Fruit fly (Drosophila melanogaster) whole organism, embryonic: ENCODE results near the gene Rbp4.
A peak's percentile ranks its signal among the peaks of the same experiment; 100 is the strongest.

Source experiments
- Atf3 ChIP-seq: fragments of 200-800 bp; sonication (Bioruptor generic); optimal IDR thresholded peaks from 3 replicates; lab custom pipeline; 2016; ENCODE audit warnings: missing biosample characterization, missing genetic modification characterization
- Atf6 ChIP-seq: fragments of 200-800 bp; sonication (Bioruptor generic); IDR thresholded peaks from 2 replicates; pipeline ENCODE4 v1.3.6; 2022; ENCODE audit warnings: missing biosample characterization, missing genetic modification characterization
- Awh ChIP-seq: fragments of 200-800 bp; sonication (Bioruptor generic); IDR thresholded peaks from 2 replicates; pipeline ENCODE4, ENCODE4 v1.3.6; 2022; ENCODE audit warnings: missing biosample characterization, missing genetic modification characterization
- Bteb2 ChIP-seq: fragments of 200-800 bp; sonication (Bioruptor generic); optimal IDR thresholded peaks from 2 replicates; lab custom pipeline; 2016; ENCODE audit warnings: missing biosample characterization, missing genetic modification characterization
- CG11398 ChIP-seq: fragments of 200-800 bp; sonication (Bioruptor generic); optimal IDR thresholded peaks from 2 replicates; lab custom pipeline; 2016; ENCODE audit warnings: missing biosample characterization, missing genetic modification characterization
- CG11723 ChIP-seq: fragments of 200-800 bp; sonication (Bioruptor generic); optimal IDR thresholded peaks from 2 replicates; lab custom pipeline; 2017; ENCODE audit warnings: missing biosample characterization, mild to moderate bottlenecking, missing genetic modification characterization
- CG12299 ChIP-seq: fragments of 200-800 bp; sonication (Bioruptor generic); optimal IDR thresholded peaks from 2 replicates; lab custom pipeline; 2018; ENCODE audit warnings: missing biosample characterization, mild to moderate bottlenecking, missing genetic modification characterization
- CG13624 ChIP-seq: fragments of 200-800 bp; sonication (Bioruptor generic); optimal IDR thresholded peaks from 2 replicates; lab custom pipeline; 2016; ENCODE audit warnings: missing biosample characterization, missing genetic modification characterization
- CG14050 ChIP-seq: fragments of 200-800 bp; sonication (Bioruptor generic); IDR thresholded peaks from 3 replicates; pipeline ENCODE4 v1.3.6; 2022; ENCODE audit warnings: missing biosample characterization, missing genetic modification characterization
- CG1529 ChIP-seq: fragments of 200-800 bp; sonication (Bioruptor generic); optimal IDR thresholded peaks from 3 replicates; lab custom pipeline; 2018; ENCODE audit warnings: missing biosample characterization, missing genetic modification characterization
- CG16815 ChIP-seq: fragments of 200-800 bp; sonication (Bioruptor generic); optimal IDR thresholded peaks from 3 replicates; lab custom pipeline; 2017; ENCODE audit warnings: missing biosample characterization, mild to moderate bottlenecking, missing genetic modification characterization
- CG17612 ChIP-seq: fragments of 200-800 bp; sonication (Bioruptor generic); IDR thresholded peaks from 2 replicates; pipeline ENCODE4 v1.3.6; 2022; ENCODE audit warnings: missing biosample characterization, missing genetic modification characterization
- CG2712 ChIP-seq: fragments of 200-800 bp; optimal IDR thresholded peaks from 3 replicates; lab custom pipeline; 2019; ENCODE audit warnings: missing biosample characterization, mild to moderate bottlenecking, missing genetic modification characterization, moderate library complexity
- CG30020 ChIP-seq: fragments of 200-800 bp; optimal IDR thresholded peaks from 2 replicates; lab custom pipeline; 2019; ENCODE audit warnings: missing biosample characterization, mild to moderate bottlenecking, missing genetic modification characterization, moderate library complexity
- CG31441 ChIP-seq: fragments of 200-800 bp; sonication (Bioruptor generic); IDR thresholded peaks from 2 replicates; pipeline ENCODE4 v1.3.6; 2022; ENCODE audit warnings: missing biosample characterization, missing genetic modification characterization
- CG34376 ChIP-seq: fragments of 200-800 bp; sonication (Bioruptor generic); optimal IDR thresholded peaks from 2 replicates; lab custom pipeline; 2018; ENCODE audit warnings: missing biosample characterization, mild to moderate bottlenecking, missing genetic modification characterization
- CG4360 ChIP-seq: fragments of 200-800 bp; sonication (Bioruptor generic); IDR thresholded peaks from 2 replicates; pipeline ENCODE4 v1.3.6; 2022; ENCODE audit warnings: missing biosample characterization, missing genetic modification characterization
- CG4617 ChIP-seq: fragments of 200-800 bp; sonication (Bioruptor generic); optimal IDR thresholded peaks from 3 replicates; lab custom pipeline; 2016; ENCODE audit warnings: missing biosample characterization, missing genetic modification characterization, borderline replicate concordance
- CG6689 ChIP-seq: fragments of 200-800 bp; sonication (Bioruptor generic); IDR thresholded peaks from 2 replicates; pipeline ENCODE4 v1.3.6; 2022; ENCODE audit warnings: missing biosample characterization, missing genetic modification characterization
- CG6791 ChIP-seq: fragments of 200-800 bp; sonication (Bioruptor generic); IDR thresholded peaks from 3 replicates; pipeline ENCODE4 v1.3.6; 2022; ENCODE audit warnings: missing biosample characterization, missing genetic modification characterization; ENCODE audit not compliant: partially characterized antibody
- CG7357 ChIP-seq: fragments of 200-800 bp; sonication (Bioruptor generic); IDR thresholded peaks from 3 replicates; pipeline ENCODE4 v1.3.6; 2022; ENCODE audit warnings: missing biosample characterization, missing genetic modification characterization
- CG7372 ChIP-seq: fragments of 200-800 bp; sonication (Bioruptor generic); IDR thresholded peaks from 2 replicates; pipeline ENCODE4 v1.3.6; 2022; ENCODE audit warnings: missing biosample characterization, missing genetic modification characterization
- CG7928 ChIP-seq: fragments of 200-800 bp; sonication (Bioruptor generic); optimal IDR thresholded peaks from 2 replicates; lab custom pipeline; 2017; ENCODE audit warnings: missing biosample characterization, mild to moderate bottlenecking, missing genetic modification characterization
- CG8290 ChIP-seq, 3 experiments: fragments of 200-800 bp; sonication (Bioruptor generic); optimal IDR thresholded peaks; 2 replicates each; lab custom pipeline; 2016 to 2019; ENCODE audit warnings: missing biosample characterization in 3 of 3, missing genetic modification characterization in 3 of 3, mild to moderate bottlenecking in 2 of 3, moderate library complexity in 1 of 3
- CG8388 ChIP-seq: fragments of 200-800 bp; sonication (Bioruptor generic); optimal IDR thresholded peaks from 2 replicates; lab custom pipeline; 2019; ENCODE audit warnings: missing biosample characterization, mild to moderate bottlenecking, missing genetic modification characterization, moderate library complexity
- CG8924 ChIP-seq: fragments of 200-800 bp; optimal IDR thresholded peaks from 3 replicates; lab custom pipeline; 2019; ENCODE audit warnings: missing biosample characterization, mild to moderate bottlenecking, missing genetic modification characterization, moderate library complexity
- CG9215 ChIP-seq: fragments of 200-800 bp; sonication (Bioruptor generic); IDR thresholded peaks from 2 replicates; pipeline ENCODE4 v1.3.6; 2022; ENCODE audit warnings: missing biosample characterization, missing genetic modification characterization
- CG9817 ChIP-seq: fragments of 200-800 bp; sonication (Bioruptor generic); optimal IDR thresholded peaks from 2 replicates; lab custom pipeline; 2018; ENCODE audit warnings: missing biosample characterization, mild to moderate bottlenecking, missing genetic modification characterization, moderate library complexity
- CTCF ChIP-seq: fragments of 200-800 bp; sonication (Bioruptor generic); optimal IDR thresholded peaks from 2 replicates; lab custom pipeline; 2017; ENCODE audit warnings: missing biosample characterization, mild to moderate bottlenecking, missing genetic modification characterization, moderate library complexity
- Chrac-16 ChIP-seq: fragments of 200-800 bp; sonication (Bioruptor generic); optimal IDR thresholded peaks from 3 replicates; lab custom pipeline; 2016; ENCODE audit warnings: missing biosample characterization, missing genetic modification characterization
- H2.0 ChIP-seq: fragments of 200-800 bp; sonication (Bioruptor generic); IDR thresholded peaks from 2 replicates; pipeline ENCODE4 v1.3.6; 2022; ENCODE audit warnings: missing biosample characterization, missing genetic modification characterization
- Med ChIP-seq: fragments of 200-800 bp; sonication (Bioruptor generic); peaks from one replicate; lab custom pipeline; 2016; ENCODE audit warnings: missing biosample characterization, missing genetic modification characterization, mild to moderate bottlenecking, inconsistent platforms, moderate library complexity
- Optix ChIP-seq: fragments of 200-800 bp; sonication (Bioruptor generic); IDR thresholded peaks from 3 replicates; pipeline ENCODE4 v1.3.6; 2022; ENCODE audit warnings: missing biosample characterization, missing genetic modification characterization
- Poxn ChIP-seq: fragments of 200-800 bp; sonication (Bioruptor generic); IDR thresholded peaks from 2 replicates; pipeline ENCODE4 v1.3.6; 2022; ENCODE audit warnings: missing biosample characterization, missing genetic modification characterization
- Rx ChIP-seq: fragments of 200-800 bp; sonication (Bioruptor generic); IDR thresholded peaks from 2 replicates; pipeline ENCODE4 v1.3.6; 2022; ENCODE audit warnings: missing biosample characterization, missing genetic modification characterization
- Taf1 ChIP-seq: fragments of 200-800 bp; sonication (Bioruptor generic); IDR thresholded peaks from 2 replicates; pipeline ENCODE4 v1.3.6; 2022; ENCODE audit warnings: missing biosample characterization, missing genetic modification characterization
- Usf ChIP-seq: fragments of 200-800 bp; sonication (Bioruptor generic); optimal IDR thresholded peaks from 2 replicates; lab custom pipeline; 2017; ENCODE audit warnings: missing genotype, missing biosample characterization, missing genetic modification characterization
- chn ChIP-seq: fragments of 200-800 bp; sonication (Bioruptor generic); optimal IDR thresholded peaks from 2 replicates; lab custom pipeline; 2016; ENCODE audit warnings: missing biosample characterization, missing genetic modification characterization
- dpn ChIP-seq, 2 experiments: fragments of 200-800 bp; sonication (Bioruptor generic); optimal IDR thresholded peaks; 3 replicates each; lab custom pipeline; 2016; ENCODE audit warnings: missing biosample characterization in 2 of 2, missing genetic modification characterization in 2 of 2
- fru ChIP-seq: fragments of >200 bp; optimal IDR thresholded peaks from 2 replicates; lab custom pipeline; 2017
- her ChIP-seq: fragments of 200-800 bp; sonication (Bioruptor generic); optimal IDR thresholded peaks from 2 replicates; lab custom pipeline; 2016; ENCODE audit warnings: missing biosample characterization, missing genetic modification characterization
- lilli ChIP-seq: fragments of 200-800 bp; sonication (Bioruptor generic); optimal IDR thresholded peaks from 3 replicates; lab custom pipeline; 2016; ENCODE audit warnings: missing biosample characterization, missing genetic modification characterization
- mld ChIP-seq: fragments of 200-800 bp; sonication (Bioruptor generic); IDR thresholded peaks from 3 replicates; pipeline ENCODE4 v1.3.6; 2022; ENCODE audit warnings: missing biosample characterization, missing genetic modification characterization; ENCODE audit not compliant: partially characterized antibody
- row ChIP-seq: fragments of 200-800 bp; sonication (Bioruptor generic); IDR thresholded peaks from 3 replicates; pipeline ENCODE4 v1.3.6; 2022; ENCODE audit warnings: missing biosample characterization, missing genetic modification characterization
- sd ChIP-seq: fragments of 200-800 bp; sonication (Bioruptor generic); optimal IDR thresholded peaks from 3 replicates; lab custom pipeline; 2018; ENCODE audit warnings: missing biosample characterization, mild to moderate bottlenecking, missing genetic modification characterization, moderate library complexity
- sima ChIP-seq: fragments of 200-800 bp; sonication (Bioruptor generic); optimal IDR thresholded peaks from 2 replicates; lab custom pipeline; 2016; ENCODE audit warnings: missing biosample characterization, missing genetic modification characterization
- sisA ChIP-seq: fragments of 200-800 bp; sonication (Bioruptor generic); IDR thresholded peaks from 2 replicates; pipeline ENCODE4 v1.3.6; 2022; ENCODE audit warnings: missing biosample characterization, missing genetic modification characterization
- slp2 ChIP-seq: fragments of 200-800 bp; sonication (Bioruptor generic); optimal IDR thresholded peaks from 2 replicates; lab custom pipeline; 2016; ENCODE audit warnings: missing biosample characterization, missing genetic modification characterization
- wor ChIP-seq: fragments of 200-800 bp; sonication (Bioruptor generic); IDR thresholded peaks from 2 replicates; pipeline ENCODE4 v1.3.6; 2022; ENCODE audit warnings: missing biosample characterization, missing genetic modification characterization
- zen ChIP-seq: fragments of 200-800 bp; sonication (Bioruptor generic); optimal IDR thresholded peaks from 3 replicates; lab custom pipeline; 2018; ENCODE audit warnings: missing biosample characterization, mild to moderate bottlenecking, missing genetic modification characterization, moderate library complexity
- zen2 ChIP-seq: fragments of 200-800 bp; sonication (Bioruptor generic); IDR thresholded peaks from 3 replicates; pipeline ENCODE4 v1.3.6; 2022; ENCODE audit warnings: missing biosample characterization, missing genetic modification characterization; ENCODE audit not compliant: partially characterized antibody

The Rbp4 gene

dm6 chr3R:13683624-13684568, 27.7 kb upstream of the Rbp4 start, which contains the start of gene flfl (continued):
- TF ChIP-seq CG31441 (GFP tag; lab: Robert Waterston, UW), result no peak
- no peak for TF ChIP-seq CG16815 (GFP tag; lab: Kevin White, UChicago)
- no peak for TF ChIP-seq Optix (GFP tag; lab: Robert Waterston, UW)
- no peak for TF ChIP-seq CG7357 (GFP tag; lab: Robert Waterston, UW)
- no peak for TF ChIP-seq Chrac-16 (GFP tag; lab: Kevin White, UChicago)
- peak; percentile 47 for TF ChIP-seq CG30020 (tag; lab: Kevin White, UChicago)
- no peak for TF ChIP-seq CG12299 (tag; lab: Kevin White, UChicago)
- TF ChIP-seq CG9817 (tag; lab: Kevin White, UChicago), result peak; percentile 26
- no peak for TF ChIP-seq CG14050 (GFP tag; lab: Robert Waterston, UW)
- TF ChIP-seq Poxn (GFP tag; lab: Robert Waterston, UW), result no peak
- TF ChIP-seq Atf6, result no peak
- TF ChIP-seq slp2 (GFP tag; lab: Kevin White, UChicago), result peak; percentile 18
- TF ChIP-seq CG11398 (GFP tag; lab: Kevin White, UChicago), result no peak
- TF ChIP-seq fru (lab: Kevin White, UChicago), result no peak
- no peak for TF ChIP-seq sisA (GFP tag; lab: Robert Waterston, UW)
- peak; percentile 37 for TF ChIP-seq CG7928 (GFP tag; lab: Kevin White, UChicago)
- TF ChIP-seq CG7372 (GFP tag; lab: Robert Waterston, UW), result no peak
- TF ChIP-seq CG4617, result peak; percentile 57
- TF ChIP-seq Awh (GFP tag; lab: Robert Waterston, UW), result no peak
- peak; percentile 31 for TF ChIP-seq Atf3 (GFP tag; lab: Kevin White, UChicago)
- TF ChIP-seq Usf (GFP tag; lab: Kevin White, UChicago), result no peak
- TF ChIP-seq CG13624 (GFP tag; lab: Kevin White, UChicago), result peak; percentile 34
- no peak for TF ChIP-seq chn (GFP tag; lab: Kevin White, UChicago)
- no peak for TF ChIP-seq lilli (GFP tag; lab: Kevin White, UChicago)
- no peak for TF ChIP-seq CG11723 (GFP tag; lab: Kevin White, UChicago)
- TF ChIP-seq CG6689 (GFP tag; lab: Robert Waterston, UW), result no peak
- no peak for TF ChIP-seq H2.0 (GFP tag; lab: Robert Waterston, UW)
- no peak for TF ChIP-seq Taf1 (GFP tag; lab: Robert Waterston, UW)
- no peak for TF ChIP-seq CG17612 (GFP tag; lab: Robert Waterston, UW)
- TF ChIP-seq CG1529 (GFP tag; lab: Kevin White, UChicago), result no peak
- no peak for TF ChIP-seq Bteb2
- TF ChIP-seq wor, result no peak
- no peak for TF ChIP-seq Rx (GFP tag; lab: Robert Waterston, UW)
- peak; percentile 30 for TF ChIP-seq CG2712 (tag; lab: Kevin White, UChicago)
- no peak for TF ChIP-seq sima
- peak; percentile 100 for TF ChIP-seq her (GFP tag; lab: Kevin White, UChicago)
- TF ChIP-seq CG9215 (GFP tag; lab: Robert Waterston, UW), result no peak
- no peak for TF ChIP-seq zen (tag; lab: Kevin White, UChicago)
- peak; percentile 90 for TF ChIP-seq Med
- no peak for TF ChIP-seq CG8290 (GFP tag; optimal IDR thresholded peaks at IDR 0.05; lab: Kevin White, UChicago)
- peak in 1 of 2 experiments; percentile 72 for TF ChIP-seq CG8290 (tag; optimal IDR thresholded peaks at IDR 0.05; lab: Kevin White, UChicago)
- peak; percentile 33 for TF ChIP-seq sd (tag; lab: Kevin White, UChicago)
- peak; percentile 21 for TF ChIP-seq CG8924 (tag; lab: Kevin White, UChicago)
- TF ChIP-seq row, result no peak
- TF ChIP-seq zen2 (GFP tag; lab: Robert Waterston, UW), result no peak
- no peak for TF ChIP-seq CG4360
- TF ChIP-seq mld (GFP tag; lab: Robert Waterston, UW), result no peak
- TF ChIP-seq CG34376, result peak; percentile 54
- TF ChIP-seq CG6791 (GFP tag; lab: Robert Waterston, UW), result no peak
- TF ChIP-seq CTCF (GFP tag; lab: Kevin White, UChicago), result peak; percentile 22
- no peak for TF ChIP-seq CG8388
- TF ChIP-seq dpn (GFP tag; optimal IDR thresholded peaks at IDR 0.05; lab: Kevin White, UChicago), result peak; percentile 6 to 26
